Fruit fly (Drosophila melanogaster) whole organism, pupa: ENCODE results near the gene Ir93a.

Experiments
- CG12605 ChIP-seq: fragments of 200-800 bp; sonication (Bioruptor generic); IDR thresholded peaks from 2 replicates; pipeline ENCODE4 v1.3.6; 2022; ENCODE audit warnings: missing biosample characterization, missing genetic modification characterization
- CG15710 ChIP-seq: fragments of 200-800 bp; sonication (Bioruptor generic); optimal IDR thresholded peaks from 2 replicates; lab custom pipeline; 2018; ENCODE audit warnings: missing biosample characterization, mild to moderate bottlenecking, missing genetic modification characterization, moderate library complexity
- EcR ChIP-seq: fragments of 200-800 bp; sonication (Bioruptor generic); optimal IDR thresholded peaks from 3 replicates; lab custom pipeline; 2019; ENCODE audit warnings: missing biosample characterization, missing genetic modification characterization, mild to moderate bottlenecking, moderate library complexity, missing genetic modification reagents
- Pif1A ChIP-seq: fragments of 200-800 bp; sonication (Bioruptor generic); optimal IDR thresholded peaks from 3 replicates; lab custom pipeline; 2016; ENCODE audit warnings: missing biosample characterization, missing genetic modification characterization
- Pif1B ChIP-seq: fragments of 200-800 bp; sonication (Bioruptor generic); optimal IDR thresholded peaks from 3 replicates; lab custom pipeline; 2016; ENCODE audit warnings: missing biosample characterization, missing genetic modification characterization

dm6 chr3R:20870736-20871135 is 11.0 kb upstream of the Ir93a start, which contains the start of gene TotA:
- TF ChIP-seq Pif1B (GFP tag; lab: Kevin White, UChicago) (no peak), EcR (GFP tag; lab: Kevin White, UChicago) (no peak), Pif1A (GFP tag; lab: Kevin White, UChicago) (no peak), CG15710 (tag; lab: Kevin White, UChicago) (no peak), CG12605 (no peak)
